Fruit fly (Drosophila melanogaster) whole organism, embryonic: ENCODE data around the gene CG16813.

Experiments used
- Abd-B ChIP-seq: fragments of 200-800 bp; sonication (Bioruptor generic); optimal IDR thresholded peaks from 2 replicates; lab custom pipeline; 2018; ENCODE audit warnings: missing biosample characterization, mild to moderate bottlenecking, missing genetic modification characterization, moderate library complexity
- Adf1 ChIP-seq: fragments of 200-800 bp; sonication (Bioruptor generic); IDR thresholded peaks from 2 replicates; pipeline ENCODE4 v1.3.6; 2022; ENCODE audit warnings: missing biosample characterization, missing genetic modification characterization
- Asciz ChIP-seq: fragments of 200-800 bp; sonication (Bioruptor generic); optimal IDR thresholded peaks from 2 replicates; lab custom pipeline; 2017; ENCODE audit warnings: missing biosample characterization, mild to moderate bottlenecking, missing genetic modification characterization, missing genetic modification reagents
- Atf-2 ChIP-seq: fragments of 200-800 bp; sonication (Bioruptor generic); optimal IDR thresholded peaks from 2 replicates; lab custom pipeline; 2016; ENCODE audit warnings: missing biosample characterization, missing genetic modification characterization
- Atf6 ChIP-seq: fragments of 200-800 bp; sonication (Bioruptor generic); IDR thresholded peaks from 2 replicates; pipeline ENCODE4 v1.3.6; 2022; ENCODE audit warnings: missing biosample characterization, missing genetic modification characterization
- Awh ChIP-seq: fragments of 200-800 bp; sonication (Bioruptor generic); IDR thresholded peaks from 2 replicates; pipeline ENCODE4, ENCODE4 v1.3.6; 2022; ENCODE audit warnings: missing biosample characterization, missing genetic modification characterization
- CG1024 ChIP-seq: fragments of 200-800 bp; sonication (Bioruptor generic); IDR thresholded peaks from 2 replicates; pipeline ENCODE4 v1.3.6; 2022; ENCODE audit warnings: missing biosample characterization, missing genetic modification characterization
- CG13123 ChIP-seq: fragments of 200-800 bp; sonication (Bioruptor generic); optimal IDR thresholded peaks from 2 replicates; lab custom pipeline; 2016; ENCODE audit warnings: missing biosample characterization, missing genetic modification characterization
- CG13894 ChIP-seq: fragments of 200-800 bp; sonication (Bioruptor generic); optimal IDR thresholded peaks from 3 replicates; lab custom pipeline; 2018; ENCODE audit warnings: missing biosample characterization, mild to moderate bottlenecking, missing genetic modification characterization, moderate library complexity
- CG17361 ChIP-seq: fragments of 200-800 bp; sonication (Bioruptor generic); IDR thresholded peaks from 3 replicates; pipeline ENCODE4 v1.3.6; 2022; ENCODE audit warnings: missing biosample characterization, missing genetic modification characterization
- CG17568 ChIP-seq: fragments of 200-800 bp; sonication (Bioruptor generic); optimal IDR thresholded peaks from 2 replicates; lab custom pipeline; 2018; ENCODE audit warnings: missing biosample characterization, mild to moderate bottlenecking, missing genetic modification characterization, moderate library complexity
- CG18476 ChIP-seq: fragments of 200-800 bp; sonication (Bioruptor generic); optimal IDR thresholded peaks from 2 replicates; lab custom pipeline; 2016; ENCODE audit warnings: missing biosample characterization, mild to moderate bottlenecking, missing genetic modification characterization
- CG3847 ChIP-seq: fragments of 200-800 bp; sonication (Bioruptor generic); IDR thresholded peaks from 2 replicates; pipeline ENCODE4 v1.3.6; 2022; ENCODE audit warnings: missing biosample characterization, missing genetic modification characterization
- CG5245 ChIP-seq: fragments of 200-800 bp; sonication (Bioruptor generic); optimal IDR thresholded peaks from 3 replicates; lab custom pipeline; 2016; ENCODE audit warnings: missing biosample characterization, missing genetic modification characterization
- CG5953 ChIP-seq: fragments of 200-800 bp; sonication (Bioruptor generic); IDR thresholded peaks from 2 replicates; pipeline ENCODE4 v1.3.6; 2022; ENCODE audit warnings: missing biosample characterization, missing genetic modification characterization
- CG6175 ChIP-seq: fragments of 200-800 bp; sonication (Bioruptor generic); IDR thresholded peaks from 3 replicates; pipeline ENCODE4 v1.3.6; 2022; ENCODE audit warnings: missing biosample characterization, missing genetic modification characterization
- CG6689 ChIP-seq: fragments of 200-800 bp; sonication (Bioruptor generic); IDR thresholded peaks from 2 replicates; pipeline ENCODE4 v1.3.6; 2022; ENCODE audit warnings: missing biosample characterization, missing genetic modification characterization
- CG6791 ChIP-seq: fragments of 200-800 bp; sonication (Bioruptor generic); IDR thresholded peaks from 3 replicates; pipeline ENCODE4 v1.3.6; 2022; ENCODE audit warnings: missing biosample characterization, missing genetic modification characterization; ENCODE audit not compliant: partially characterized antibody
- CG8089 ChIP-seq: fragments of 200-800 bp; sonication (Bioruptor generic); optimal IDR thresholded peaks from 3 replicates; lab custom pipeline; 2016; ENCODE audit warnings: missing biosample characterization, missing genetic modification characterization
- CG8765 ChIP-seq: fragments of 200-800 bp; sonication (Bioruptor generic); IDR thresholded peaks from 2 replicates; pipeline ENCODE4 v1.3.6; 2022; ENCODE audit warnings: missing biosample characterization, missing genetic modification characterization
- CG9609 ChIP-seq: fragments of 200-800 bp; sonication (Bioruptor generic); optimal IDR thresholded peaks from 3 replicates; lab custom pipeline; 2016; ENCODE audit warnings: missing biosample characterization, missing genetic modification characterization
- CG9932 ChIP-seq: fragments of 200-800 bp; sonication (Bioruptor generic); IDR thresholded peaks from 2 replicates; pipeline ENCODE4 v1.3.6; 2022; ENCODE audit warnings: missing biosample characterization, missing genetic modification characterization
- CrebB ChIP-seq: fragments of 200-800 bp; sonication (Bioruptor generic); optimal IDR thresholded peaks from 3 replicates; lab custom pipeline; 2018; ENCODE audit warnings: missing biosample characterization, mild to moderate bottlenecking, missing genetic modification characterization
- Deaf1 ChIP-seq: fragments of 200-800 bp; optimal IDR thresholded peaks from 3 replicates; lab custom pipeline; 2019; ENCODE audit warnings: missing biosample characterization, mild to moderate bottlenecking, missing genetic modification characterization, moderate library complexity
- Doc2 ChIP-seq: fragments of 200-800 bp; sonication (Bioruptor generic); IDR thresholded peaks from 2 replicates; pipeline ENCODE4 v1.3.6; 2022; ENCODE audit warnings: missing biosample characterization, missing genetic modification characterization
- Dp ChIP-seq: fragments of 200-800 bp; sonication (Bioruptor generic); optimal IDR thresholded peaks from 2 replicates; lab custom pipeline; 2018; ENCODE audit warnings: missing biosample characterization, mild to moderate bottlenecking, missing genetic modification characterization, moderate library complexity
- ERR ChIP-seq: fragments of 200-800 bp; sonication (Bioruptor generic); optimal IDR thresholded peaks from 2 replicates; lab custom pipeline; 2016; ENCODE audit warnings: missing biosample characterization, missing genetic modification characterization
- Eip74EF ChIP-seq, 2 experiments: fragments of 200-800 bp in 1 of 2; fragments of >200 bp in 1 of 2; sonication (Bioruptor generic) in 1 of 2; optimal IDR thresholded peaks; 2 replicates each; lab custom pipeline; 2017 to 2019; ENCODE audit warnings: missing biosample characterization in 2 of 2, missing genetic modification characterization in 2 of 2, mild to moderate bottlenecking in 1 of 2, moderate library complexity in 1 of 2
- HLH54F ChIP-seq: fragments of 200-800 bp; sonication (Bioruptor generic); optimal IDR thresholded peaks from 3 replicates; lab custom pipeline; 2016; ENCODE audit warnings: missing biosample characterization, missing genetic modification characterization
- Hey ChIP-seq: fragments of 200-800 bp; sonication (Bioruptor generic); optimal IDR thresholded peaks from 3 replicates; lab custom pipeline; 2018; ENCODE audit warnings: missing biosample characterization, mild to moderate bottlenecking, missing genetic modification characterization
- Hmx ChIP-seq: fragments of 200-800 bp; sonication (Bioruptor generic); optimal IDR thresholded peaks from 2 replicates; lab custom pipeline; 2016; ENCODE audit warnings: missing biosample characterization, missing genetic modification characterization
- NC2β ChIP-seq: fragments of 200-800 bp; sonication (Bioruptor generic); optimal IDR thresholded peaks from 2 replicates; lab custom pipeline; 2016; ENCODE audit warnings: missing biosample characterization, missing genetic modification characterization
- Ptx1 ChIP-seq: fragments of 200-800 bp; sonication (Bioruptor generic); IDR thresholded peaks from 2 replicates; pipeline ENCODE4 v1.3.6; 2022; ENCODE audit warnings: missing biosample characterization, missing genetic modification characterization
- ato ChIP-seq: fragments of 200-800 bp; sonication (Bioruptor generic); IDR thresholded peaks from 2 replicates; pipeline ENCODE4 v1.3.6; 2022; ENCODE audit warnings: missing biosample characterization, missing genetic modification characterization; ENCODE audit not compliant: partially characterized antibody
- br ChIP-seq: fragments of >200 bp; optimal IDR thresholded peaks from 2 replicates; lab custom pipeline; 2017
- cg ChIP-seq: fragments of 200-800 bp; sonication (Bioruptor generic); optimal IDR thresholded peaks from 3 replicates; lab custom pipeline; 2019; ENCODE audit warnings: missing biosample characterization, mild to moderate bottlenecking, missing genetic modification characterization, moderate library complexity
- dmrt99B ChIP-seq: fragments of 200-800 bp; sonication (Bioruptor generic); optimal IDR thresholded peaks from 2 replicates; lab custom pipeline; 2018; ENCODE audit warnings: missing biosample characterization, mild to moderate bottlenecking, missing genetic modification characterization, moderate library complexity
- eve ChIP-seq, 2 experiments: fragments of >200 bp; optimal IDR thresholded peaks; 2 replicates each; lab custom pipeline; 2017; ENCODE audit warnings: missing biosample characterization in 2 of 2, missing genetic modification characterization in 2 of 2
- fd102C ChIP-seq: fragments of 200-800 bp; sonication (Bioruptor generic); optimal IDR thresholded peaks from 2 replicates; lab custom pipeline; 2018; ENCODE audit warnings: missing biosample characterization, mild to moderate bottlenecking, missing genetic modification characterization, moderate library complexity
- gcm ChIP-seq: fragments of 200-800 bp; sonication (Bioruptor generic); optimal IDR thresholded peaks from 2 replicates; lab custom pipeline; 2019; ENCODE audit warnings: missing biosample characterization, mild to moderate bottlenecking, missing genetic modification characterization, moderate library complexity
- insv ChIP-seq, 2 experiments: fragments of 200-800 bp; sonication (Bioruptor generic); optimal IDR thresholded peaks; 3 replicates each; lab custom pipeline; 2016 to 2018; ENCODE audit warnings: missing biosample characterization in 2 of 2, missing genetic modification characterization in 2 of 2
- jumu ChIP-seq: fragments of 200-800 bp; sonication (Bioruptor generic); optimal IDR thresholded peaks from 3 replicates; lab custom pipeline; 2016; ENCODE audit warnings: missing biosample characterization, missing genetic modification characterization
- lbe ChIP-seq: fragments of 200-800 bp; sonication (Bioruptor generic); optimal IDR thresholded peaks from 2 replicates; lab custom pipeline; 2016; ENCODE audit warnings: missing biosample characterization, mild to moderate bottlenecking, missing genetic modification characterization
- lov ChIP-seq, 2 experiments: fragments of 200-800 bp in 1 of 2; fragments of >200 bp in 1 of 2; sonication (Bioruptor generic) in 1 of 2; IDR thresholded peaks in 1 of 2; optimal IDR thresholded peaks in 1 of 2; 2 replicates in 1 of 2; 3 replicates in 1 of 2; pipeline versions ENCODE4 v1.3.6 to Lab custom; 2017 to 2022; ENCODE audit warnings: missing biosample characterization in 1 of 2, missing genetic modification characterization in 1 of 2
- nau ChIP-seq: fragments of 200-800 bp; sonication (Bioruptor generic); optimal IDR thresholded peaks from 3 replicates; lab custom pipeline; 2017; ENCODE audit warnings: missing biosample characterization, mild to moderate bottlenecking, missing genetic modification characterization, missing genetic modification reagents
- nerfin-1 ChIP-seq: fragments of 200-800 bp; sonication (Bioruptor generic); optimal IDR thresholded peaks from 3 replicates; lab custom pipeline; 2019; ENCODE audit warnings: missing biosample characterization, mild to moderate bottlenecking, missing genetic modification characterization, moderate library complexity
- nerfin-2 ChIP-seq: fragments of 200-800 bp; sonication (Bioruptor generic); IDR thresholded peaks from 2 replicates; pipeline ENCODE4 v1.3.6; 2022; ENCODE audit warnings: missing biosample characterization, missing genetic modification characterization; ENCODE audit not compliant: partially characterized antibody
- pros ChIP-seq: fragments of 200-800 bp; sonication (Bioruptor generic); optimal IDR thresholded peaks from 3 replicates; lab custom pipeline; 2019; ENCODE audit warnings: missing biosample characterization, mild to moderate bottlenecking, missing genetic modification characterization, moderate library complexity
- sr ChIP-seq: fragments of 200-800 bp; sonication (Bioruptor generic); IDR thresholded peaks from 3 replicates; pipeline ENCODE4 v1.3.6; 2022; ENCODE audit warnings: missing biosample characterization, missing genetic modification characterization
- tap ChIP-seq: fragments of 200-800 bp; optimal IDR thresholded peaks from 3 replicates; lab custom pipeline; 2019; ENCODE audit warnings: missing biosample characterization, mild to moderate bottlenecking, missing genetic modification characterization, moderate library complexity
- unc-4 ChIP-seq: fragments of 200-800 bp; sonication (Bioruptor generic); IDR thresholded peaks from 2 replicates; pipeline ENCODE4 v1.3.6; 2022; ENCODE audit warnings: missing biosample characterization, missing genetic modification characterization; ENCODE audit not compliant: partially characterized antibody

The CG16813 gene

DNA sequence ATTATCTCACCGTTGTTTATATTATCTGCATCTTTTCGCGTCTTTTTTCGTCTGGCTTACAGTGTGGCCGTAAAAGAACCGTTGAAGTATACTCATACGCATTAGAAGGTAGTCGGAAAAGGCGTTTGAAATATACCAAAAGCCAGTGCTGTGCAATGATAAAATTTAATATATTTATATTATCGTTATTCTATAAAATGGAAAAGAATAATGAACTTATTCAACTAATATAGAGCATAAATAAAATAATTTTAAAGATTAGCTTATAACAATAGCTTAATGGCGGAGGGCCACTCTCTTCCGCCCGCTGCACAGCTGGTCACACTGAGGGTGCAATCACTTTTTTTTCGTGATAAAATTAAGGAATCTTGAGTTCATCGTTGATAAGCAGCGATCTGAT lies 35.4 kb upstream of the CG16813 start, which contains the start of the genes CG16974 and Edem2 (continued):
- no peak for TF ChIP-seq Eip74EF (GFP tag; optimal IDR thresholded peaks at IDR 0.05; lab: Kevin White, UChicago)
- TF ChIP-seq pros = no peak
- no peak for TF ChIP-seq fd102C (GFP tag; lab: Kevin White, UChicago)
- no peak for TF ChIP-seq NC2β (GFP tag; lab: Kevin White, UChicago)
- no peak for TF ChIP-seq CG9609 (GFP tag; lab: Kevin White, UChicago)
- peak; percentile 12 for TF ChIP-seq HLH54F (GFP tag; lab: Kevin White, UChicago)
- TF ChIP-seq unc-4 (GFP tag; lab: Robert Waterston, UW) = no peak
- no peak for TF ChIP-seq Deaf1 (tag; lab: Kevin White, UChicago)
- TF ChIP-seq Hey = no peak
- no peak for TF ChIP-seq dmrt99B
- TF ChIP-seq CG17568 (GFP tag; lab: Kevin White, UChicago) = no peak
- peak; percentile 29 for TF ChIP-seq Dp (GFP tag; lab: Kevin White, UChicago)
- TF ChIP-seq nerfin-2 = no peak
- TF ChIP-seq ato (GFP tag; lab: Robert Waterston, UW) = no peak
- TF ChIP-seq CG17361 (GFP tag; lab: Robert Waterston, UW) = no peak
- peak; percentile 83 for TF ChIP-seq CG9932 (GFP tag; lab: Robert Waterston, UW)
- no peak for TF ChIP-seq Doc2 (GFP tag; lab: Robert Waterston, UW)
- TF ChIP-seq nau (GFP tag; lab: Kevin White, UChicago) = no peak
- TF ChIP-seq CG1024 (GFP tag; lab: Robert Waterston, UW) = no peak
- 0 out of 3 replicates have a peak, but pooled peaks have one; percentile 31 for TF ChIP-seq CG6175 (GFP tag; lab: Robert Waterston, UW)
- TF ChIP-seq CG5953 (GFP tag; lab: Robert Waterston, UW) = peak; percentile 42; the same call in 1 of the 2 replicates
- peak; percentile 46; the same call in 1 of the 2 replicates for TF ChIP-seq CG8765 (GFP tag; lab: Robert Waterston, UW)
- TF ChIP-seq eve (GFP tag; optimal IDR thresholded peaks at IDR 0.05; lab: Kevin White, UChicago) = no peak
- peak; percentile 88 for TF ChIP-seq Ptx1
- TF ChIP-seq CG18476 = peak; percentile 80
- TF ChIP-seq gcm (GFP tag; lab: Kevin White, UChicago) = no peak
- peak; percentile 3 for TF ChIP-seq jumu (GFP tag; lab: Kevin White, UChicago)
- TF ChIP-seq CrebB (tag; lab: Kevin White, UChicago) = peak; percentile 12
- peak; percentile 70; the same call in 1 of the 2 replicates for TF ChIP-seq Atf6
- no peak for TF ChIP-seq CG6791 (GFP tag; lab: Robert Waterston, UW)
- no peak for TF ChIP-seq CG13894
- peak; percentile 79 for TF ChIP-seq CG6689 (GFP tag; lab: Robert Waterston, UW)
- no peak for TF ChIP-seq ERR (GFP tag; lab: Kevin White, UChicago)
- no peak for TF ChIP-seq Asciz
- TF ChIP-seq Awh (GFP tag; lab: Robert Waterston, UW) = peak; percentile 55
- no peak for TF ChIP-seq Atf-2 (GFP tag; lab: Kevin White, UChicago)
- TF ChIP-seq CG8089 (GFP tag; lab: Kevin White, UChicago) = no peak
- TF ChIP-seq Hmx = no peak
- TF ChIP-seq CG13123 (GFP tag; lab: Kevin White, UChicago) = peak; percentile 64
- no peak for TF ChIP-seq nerfin-1 (tag; lab: Kevin White, UChicago)
- TF ChIP-seq CG3847 (GFP tag; lab: Robert Waterston, UW) = peak; percentile 84
- TF ChIP-seq CG5245 = peak; percentile 51
- no peak for TF ChIP-seq Abd-B (GFP tag; lab: Kevin White, UChicago)
- TF ChIP-seq lbe (GFP tag; lab: Kevin White, UChicago) = no peak
- TF ChIP-seq sr (GFP tag; lab: Robert Waterston, UW) = no peak
- TF ChIP-seq tap (tag; lab: Kevin White, UChicago) = no peak
- TF ChIP-seq cg = no peak
- TF ChIP-seq lov (optimal IDR thresholded peaks at IDR 0.05; lab: Kevin White, UChicago) = no peak
- TF ChIP-seq lov (GFP tag; IDR thresholded peaks at IDR 0.05; lab: Robert Waterston, UW) = no peak
- peak in 1 of 2 experiments; percentile 55 for TF ChIP-seq insv (GFP tag; optimal IDR thresholded peaks at IDR 0.05; lab: Kevin White, UChicago)
- TF ChIP-seq br (lab: Kevin White, UChicago) = no peak
- peak; percentile 34; the same call in 1 of the 2 replicates for TF ChIP-seq Adf1 (GFP tag; lab: Robert Waterston, UW)
